Worm (Caenorhabditis elegans) whole organism, midembryonic: ENCODE data around the gene cmd-1.

Experiments
- T22C8.4 ChIP-seq: fragments of 200-800 bp; sonication (Bioruptor generic); IDR thresholded peaks from 2 replicates; pipeline ENCODE4 v1.3.6; 2022; ENCODE audit warnings: missing genetic modification characterization, missing compliant biosample characterization
- cog-1 ChIP-seq: sonication (generic microtip); optimal IDR thresholded peaks from 2 replicates; lab custom pipeline; 2016; ENCODE audit warnings: missing genetic modification characterization, missing compliant biosample characterization
- klf-2 ChIP-seq: fragments of 200-800 bp; sonication (Bioruptor generic); conservative IDR thresholded peaks from 2 replicates; pipeline ENCODE4 v1.3.6; 2022; ENCODE audit warnings: missing genetic modification reagents, missing genetic modification characterization, missing compliant biosample characterization
- ref-1 ChIP-seq: fragments of 200-800 bp; sonication (Bioruptor generic); conservative IDR thresholded peaks from 2 replicates; pipeline ENCODE4 v1.3.6; 2022; ENCODE audit warnings: missing genetic modification reagents, missing genetic modification characterization, missing compliant biosample characterization
- tab-1 ChIP-seq: fragments of 200-800 bp; sonication (Bioruptor generic); IDR thresholded peaks from 2 replicates; pipeline ENCODE4 v1.3.6; 2022; ENCODE audit warnings: missing genetic modification characterization, missing compliant biosample characterization
- ztf-23 ChIP-seq: fragments of 200-800 bp; sonication (Bioruptor generic); IDR thresholded peaks from 2 replicates; pipeline ENCODE4 v1.3.6; 2022; ENCODE audit warnings: missing genetic modification reagents, missing genetic modification characterization, missing compliant biosample characterization
- ztf-29 ChIP-seq: fragments of 200-800 bp; sonication (Bioruptor generic); IDR thresholded peaks from 2 replicates; pipeline ENCODE4 v1.3.6; 2022; ENCODE audit warnings: missing genetic modification reagents, missing genetic modification characterization, missing compliant biosample characterization

DNA sequence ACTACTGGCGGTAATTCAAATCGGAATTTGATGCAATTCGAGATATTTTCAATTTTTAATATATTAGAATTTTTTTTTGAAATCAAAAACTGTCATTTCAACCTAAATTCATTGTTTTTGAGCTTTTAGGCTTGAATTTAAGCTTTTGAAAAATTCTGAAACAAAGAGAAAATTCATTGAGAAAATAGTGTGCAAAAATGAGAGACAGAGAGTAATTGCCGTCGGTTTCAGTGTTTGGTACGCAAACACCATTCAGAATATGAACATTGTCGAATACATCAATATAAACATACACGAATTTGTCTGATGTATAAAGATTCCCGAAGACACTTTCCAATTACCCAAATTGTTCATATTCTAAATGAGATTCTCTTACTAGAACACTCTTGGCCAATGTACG, 45.6 kb downstream of the cmd-1 start:
- TF ChIP-seq T22C8.4 (GFP tag; lab: Robert Waterston, UW): no peak
- no peak for TF ChIP-seq ref-1 (GFP tag; lab: Robert Waterston, UW)
- no peak for TF ChIP-seq klf-2 (GFP tag; lab: Robert Waterston, UW)
- no peak for TF ChIP-seq ztf-23
- no peak for TF ChIP-seq cog-1 (tag; lab: Kevin White, UChicago)
- no peak for TF ChIP-seq tab-1
- TF ChIP-seq ztf-29 (GFP tag; lab: Robert Waterston, UW): no peak
